Worm (Caenorhabditis elegans) whole organism, L4 larva: ENCODE measurements around the gene rga-9.

Experiments used
- ZK546.5 ChIP-seq, 2 experiments: sonication (generic microtip); optimal IDR thresholded peaks; 2 replicates each; lab custom pipeline; 2017; ENCODE audit warnings: missing biosample characterization in 2 of 2, missing genetic modification characterization in 2 of 2
- ceh-28 ChIP-seq: fragments of 150-350 bp; optimal IDR thresholded peaks from 2 replicates; lab custom pipeline; 2014; ENCODE audit warnings: missing biosample characterization, missing genetic modification reagents, missing genetic modification characterization
- daf-12 ChIP-seq: fragments of 150-350 bp; optimal IDR thresholded peaks from 2 replicates; lab custom pipeline; 2014; ENCODE audit warnings: missing biosample characterization, missing genetic modification reagents, missing genetic modification characterization
- hlh-11 ChIP-seq: fragments of 200-800 bp; sonication (Bioruptor generic); optimal IDR thresholded peaks from 2 replicates; lab custom pipeline; 2018; ENCODE audit warnings: mild to moderate bottlenecking, missing genetic modification characterization, missing compliant biosample characterization
- lim-7 ChIP-seq: fragments of 200-800 bp; sonication (Bioruptor generic); IDR thresholded peaks from 2 replicates; pipeline ENCODE4 v1.3.6; 2022; ENCODE audit warnings: missing genetic modification characterization, missing compliant biosample characterization
- mdl-1 ChIP-seq, 2 experiments: fragments of 150-350 bp in 1 of 2; sonication (generic microtip) in 1 of 2; optimal IDR thresholded peaks; 2 replicates each; lab custom pipeline; 2014 to 2017; ENCODE audit warnings: missing biosample characterization in 2 of 2, missing genetic modification characterization in 2 of 2
- nhr-11 ChIP-seq: fragments of 150-350 bp; optimal IDR thresholded peaks from 2 replicates; lab custom pipeline; 2014; ENCODE audit warnings: missing biosample characterization, missing genetic modification characterization
- nhr-77 ChIP-seq: fragments of 150-350 bp; optimal IDR thresholded peaks from 2 replicates; lab custom pipeline; 2014; ENCODE audit warnings: missing biosample characterization, missing genetic modification characterization
- pqm-1 ChIP-seq: sonication (generic microtip); optimal IDR thresholded peaks from 2 replicates; lab custom pipeline; 2017; ENCODE audit warnings: missing biosample characterization, missing genetic modification characterization
- skn-1 ChIP-seq: fragments of 150-350 bp; optimal IDR thresholded peaks from 2 replicates; lab custom pipeline; 2014; ENCODE audit warnings: missing biosample characterization, missing genetic modification characterization
- spr-3 ChIP-seq: fragments of 200-800 bp; sonication (Bioruptor generic); optimal IDR thresholded peaks from 2 replicates; lab custom pipeline; 2018; ENCODE audit warnings: mild to moderate bottlenecking, missing genetic modification characterization, missing compliant biosample characterization
- unc-39 ChIP-seq: sonication (generic microtip); optimal IDR thresholded peaks from 2 replicates; lab custom pipeline; 2017; ENCODE audit warnings: missing biosample characterization, missing genetic modification characterization

- TF ChIP-seq nhr-77 (tag; lab: Kevin White, UChicago) = peak; percentile 87
- no peak for TF ChIP-seq daf-12
- TF ChIP-seq skn-1 = no peak
- no peak for TF ChIP-seq lim-7 (GFP tag; lab: Robert Waterston, UW)
- no peak for TF ChIP-seq pqm-1 (tag; lab: Kevin White, UChicago)
- no peak for TF ChIP-seq ceh-28 (tag; lab: Kevin White, UChicago)
- TF ChIP-seq nhr-11 (tag; lab: Kevin White, UChicago) = no peak
- no peak for TF ChIP-seq unc-39
- peak; percentile 45 for TF ChIP-seq hlh-11 (tag; lab: Kevin White, UChicago)
- peak in 1 of 2 experiments; percentile 17 for TF ChIP-seq mdl-1 (tag; optimal IDR thresholded peaks at IDR 0.05; lab: Kevin White, UChicago)
- TF ChIP-seq spr-3 (GFP tag; lab: Kevin White, UChicago) = no peak
- no peak for TF ChIP-seq ZK546.5 (tag; optimal IDR thresholded peaks at IDR 0.05; lab: Kevin White, UChicago)
Measured at ce11 chrII:15232705-15233104, 35.3 kb upstream of the rga-9 start, which contains the start of gene Y46E12BL.2.
